Worm (Caenorhabditis elegans): Measurements from ENCODE around the gene Y75B12B.3.

Gene Y75B12B.3

ce11 chrV:15187083-15188057 is 1.3 kb upstream of the Y75B12B.3 start, which contains the start of the genes cyn-7 and bath-36:
Gene cyn-7 (minus strand): TSS chrV:15187378.
Gene bath-36 (plus strand): TSS chrV:15187888.
- no peak for TF ChIP-seq dpff-1 (tag; optimal IDR thresholded peaks at IDR 0.05)
- TF ChIP-seq fkh-3 (tag; optimal IDR thresholded peaks at IDR 0.05), result no peak
- TF ChIP-seq efl-1 (GFP tag; optimal IDR thresholded peaks at IDR 0.05), result peak; percentile 73
- TF ChIP-seq dpl-1 (GFP tag; optimal IDR thresholded peaks at IDR 0.05), result peak; percentile 52
- no peak for TF ChIP-seq F37B4.10 (GFP tag; IDR thresholded peaks at IDR 0.05)
- peak; percentile 85 for TF ChIP-seq lin-40 (tag; optimal IDR thresholded peaks at IDR 0.05)
- no peak for TF ChIP-seq hlh-26 (GFP tag; conservative IDR thresholded peaks at IDR 0.05)
- no peak for TF ChIP-seq egrh-3 (GFP tag; IDR thresholded peaks at IDR 0.05)
- peak; percentile 8 for TF ChIP-seq madf-10 (tag; optimal IDR thresholded peaks at IDR 0.05)
- TF ChIP-seq Y53G8AR.9 (GFP tag; conservative IDR thresholded peaks at IDR 0.05), result 0 out of 2 replicates have a peak, but pooled peaks have one; percentile 7
- TF ChIP-seq dox-1 (GFP tag; IDR thresholded peaks at IDR 0.05), result peak; percentile 68
- no peak for TF ChIP-seq attf-6 (GFP tag; IDR thresholded peaks at IDR 0.05)
- TF ChIP-seq ztf-26 (tag; optimal IDR thresholded peaks at IDR 0.05), result peak; percentile 49
- no peak for TF ChIP-seq tbx-9 (tag; optimal IDR thresholded peaks at IDR 0.05; ENCODE audit: borderline replicate concordance)
- TF ChIP-seq F33H1.4 (GFP tag; IDR thresholded peaks at IDR 0.05), result peak; percentile 56
- no peak for TF ChIP-seq nfya-2 (GFP tag; IDR thresholded peaks at IDR 0.05)
- TF ChIP-seq let-607 (tag; optimal IDR thresholded peaks at IDR 0.05), result peak in 1 of 2 experiments; percentile 63
- no peak for TF ChIP-seq hmg-20 (GFP tag; IDR thresholded peaks at IDR 0.05)
- TF ChIP-seq ztf-25 (GFP tag; IDR thresholded peaks at IDR 0.05), result no peak
- TF ChIP-seq Y56A3A.18 (GFP tag; IDR thresholded peaks at IDR 0.05), result no peak
- no peak for TF ChIP-seq ceh-79 (tag; optimal IDR thresholded peaks at IDR 0.05)
- peak; percentile 14 for TF ChIP-seq repo-1 (tag; optimal IDR thresholded peaks at IDR 0.05)
- peak; percentile 28 for TF ChIP-seq rpc-1 (optimal IDR thresholded peaks at IDR 0.05)
- no peak for TF ChIP-seq rpc-1 (tag; optimal IDR thresholded peaks at IDR 0.05)
- TF ChIP-seq B0336.3 (GFP tag; IDR thresholded peaks at IDR 0.05), result peak; percentile 55; the same call in 1 of the 2 replicates
- no peak for TF ChIP-seq snpc-4 (GFP tag; optimal IDR thresholded peaks at IDR 0.05)
- TF ChIP-seq snpc-4 (tag; optimal IDR thresholded peaks at IDR 0.05), result peak in 2 of 4 experiments; percentile 68 to 71
- TF ChIP-seq chd-7 (tag; optimal IDR thresholded peaks at IDR 0.05), result no peak
- TF ChIP-seq athp-1 (tag; optimal IDR thresholded peaks at IDR 0.05), result no peak
- no peak for TF ChIP-seq bed-2 (GFP tag; IDR thresholded peaks at IDR 0.05)
- TF ChIP-seq F49E8.2 (tag; optimal IDR thresholded peaks at IDR 0.05; ENCODE audit: insufficient read depth), result peak; percentile 15
- TF ChIP-seq madf-6 (GFP tag; IDR thresholded peaks at IDR 0.05), result peak; percentile 90
- no peak for TF ChIP-seq ztf-6 (GFP tag; IDR thresholded peaks at IDR 0.05)
- TF ChIP-seq ceh-40 (GFP tag; IDR thresholded peaks at IDR 0.05), result no peak
- no peak for TF ChIP-seq F55B11.4 (tag; optimal IDR thresholded peaks at IDR 0.05; ENCODE audit: borderline replicate concordance, insufficient read depth)
- peak; percentile 34; the same call in 1 of the 2 replicates for TF ChIP-seq lin-26 (GFP tag; IDR thresholded peaks at IDR 0.05)
- no peak for TF ChIP-seq sdz-38 (tag; optimal IDR thresholded peaks at IDR 0.05)
- TF ChIP-seq die-1 (tag; optimal IDR thresholded peaks at IDR 0.05), result no peak
- TF ChIP-seq K12H6.12 (tag; optimal IDR thresholded peaks at IDR 0.05), result peak; percentile 1
- TF ChIP-seq hlh-12 (tag; optimal IDR thresholded peaks at IDR 0.05), result no peak
- TF ChIP-seq ztf-28 (GFP tag; IDR thresholded peaks at IDR 0.05), result no peak
- no peak; the same call in 1 of the 2 replicates for TF ChIP-seq cebp-1 (GFP tag; IDR thresholded peaks at IDR 0.05)
- peak; percentile 61 for TF ChIP-seq cebp-1 (tag; optimal IDR thresholded peaks at IDR 0.05)
- TF ChIP-seq Y79H2A.3 (GFP tag; conservative IDR thresholded peaks at IDR 0.05), result no peak
- TF ChIP-seq F23B12.7 (tag; optimal IDR thresholded peaks at IDR 0.05; ENCODE audit: insufficient read depth), result peak; percentile 67
- no peak for TF ChIP-seq nhr-179 (tag; optimal IDR thresholded peaks at IDR 0.05)
- TF ChIP-seq ceh-27 (GFP tag; optimal IDR thresholded peaks at IDR 0.05), result no peak
